Worm (Caenorhabditis elegans): ENCODE data around the gene dpy-3.

DNA sequence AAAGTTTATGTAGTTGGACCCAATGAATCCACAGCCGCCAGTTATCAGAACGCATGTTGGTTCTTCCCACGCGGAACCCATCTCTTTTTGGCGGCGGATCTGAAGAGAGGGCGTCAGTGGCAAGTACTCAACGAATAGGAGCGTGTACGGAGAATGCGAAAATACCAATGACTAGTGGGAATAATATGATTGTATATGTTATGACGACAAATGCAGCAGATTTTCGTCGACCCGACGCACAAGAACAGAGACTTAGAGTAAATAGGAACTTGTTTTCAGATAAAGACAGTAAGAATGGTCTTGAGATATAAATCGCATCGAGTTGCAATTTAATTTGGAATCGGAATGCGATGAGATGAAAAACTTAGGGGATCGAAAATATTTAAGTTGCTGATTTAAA lies 32.4 kb downstream of the dpy-3 start, which contains the start of gene bus-5:
- no peak for TF ChIP-seq snpc-4 (tag; optimal IDR thresholded peaks at IDR 0.05)
- TF ChIP-seq ctbp-1 (GFP tag; IDR thresholded peaks at IDR 0.05), result no peak
- TF ChIP-seq unc-62 (GFP tag; optimal IDR thresholded peaks at IDR 0.05 in 1 of 2), result peak in 1 of 2 experiments; percentile 50
- no peak for TF ChIP-seq unc-62 (tag; optimal IDR thresholded peaks at IDR 0.05)
- no peak for TF ChIP-seq F44E2.7 (GFP tag; IDR thresholded peaks at IDR 0.05)
- TF ChIP-seq zag-1 (tag; optimal IDR thresholded peaks at IDR 0.05), result no peak

Data from whole organism, L4 larva.